Worm (Caenorhabditis elegans) whole organism, midembryonic: Measurements from ENCODE around the gene cor-1.

ENCODE experiments used
- T22C8.4 ChIP-seq: fragments of 200-800 bp; sonication (Bioruptor generic); IDR thresholded peaks from 2 replicates; pipeline ENCODE4 v1.3.6; 2022; ENCODE audit warnings: missing genetic modification characterization, missing compliant biosample characterization
- flt-1 ChIP-seq: fragments of 200-800 bp; sonication (Bioruptor generic); IDR thresholded peaks from 2 replicates; pipeline ENCODE4 v1.3.6; 2022; ENCODE audit warnings: missing genetic modification characterization, missing compliant biosample characterization
- ref-1 ChIP-seq: fragments of 200-800 bp; sonication (Bioruptor generic); conservative IDR thresholded peaks from 2 replicates; pipeline ENCODE4 v1.3.6; 2022; ENCODE audit warnings: missing genetic modification reagents, missing genetic modification characterization, missing compliant biosample characterization
- tab-1 ChIP-seq: fragments of 200-800 bp; sonication (Bioruptor generic); IDR thresholded peaks from 2 replicates; pipeline ENCODE4 v1.3.6; 2022; ENCODE audit warnings: missing genetic modification characterization, missing compliant biosample characterization
- ztf-23 ChIP-seq: fragments of 200-800 bp; sonication (Bioruptor generic); IDR thresholded peaks from 2 replicates; pipeline ENCODE4 v1.3.6; 2022; ENCODE audit warnings: missing genetic modification reagents, missing genetic modification characterization, missing compliant biosample characterization

ce11 chrIII:10218587-10218986, 30.3 kb upstream of the cor-1 start, which contains the start of the genes rde-4 and cox-14:
- TF ChIP-seq tab-1 (no peak), flt-1 (GFP tag; lab: Robert Waterston, UW) (no peak), ref-1 (GFP tag; lab: Robert Waterston, UW) (no peak), ztf-23 (GFP tag; lab: Robert Waterston, UW) (no peak), T22C8.4 (GFP tag; lab: Robert Waterston, UW) (no peak)
